Worm (Caenorhabditis elegans) whole organism, L4/young adult: ENCODE results near the gene F09E10.5.

ENCODE experiments used
- dao-5 ChIP-seq: sonication (generic microtip); optimal IDR thresholded peaks from 2 replicates; lab custom pipeline; 2016; ENCODE audit warnings: missing genotype, missing genetic modification characterization, moderate library complexity, missing compliant biosample characterization
- him-1 ChIP-seq: sonication (generic microtip); optimal IDR thresholded peaks from 2 replicates; lab custom pipeline; 2016; ENCODE audit warnings: missing genotype, missing genetic modification reagents, missing genetic modification characterization, missing compliant biosample characterization

DNA sequence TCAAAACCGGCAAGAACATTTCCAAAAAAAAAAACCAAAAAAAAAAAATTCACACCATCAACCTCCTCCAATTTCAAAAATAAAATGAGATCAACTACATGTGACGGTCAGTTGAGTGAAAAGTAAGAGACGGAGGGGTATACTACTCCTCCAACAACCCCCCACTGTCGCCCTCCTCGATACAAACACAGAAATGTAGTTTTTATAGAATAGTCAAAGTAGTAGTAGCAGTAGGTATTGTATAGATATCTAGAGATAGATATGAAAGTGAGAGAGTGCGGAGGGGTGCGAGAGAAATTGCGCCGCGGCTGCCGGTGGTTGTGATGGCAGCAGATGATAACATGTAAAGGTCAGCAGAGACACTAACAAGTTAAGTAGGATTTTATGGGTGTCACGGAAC is 33.2 kb upstream of the F09E10.5 start:
- TF ChIP-seq him-1 (no peak), dao-5 (tag; lab: Kevin White, UChicago) (no peak)
